Fruit fly (Drosophila melanogaster) S2 (cell line): ENCODE measurements around the gene Flacc.

Experiments used
- CG8478 ChIP-seq: fragments of >200 bp; optimal IDR thresholded peaks from 2 replicates; lab custom pipeline; 2018
- CTCF ChIP-seq, 2 experiments: fragments of >200 bp; optimal IDR thresholded peaks; 2 replicates each; lab custom pipeline; 2018

Gene Flacc

DNA sequence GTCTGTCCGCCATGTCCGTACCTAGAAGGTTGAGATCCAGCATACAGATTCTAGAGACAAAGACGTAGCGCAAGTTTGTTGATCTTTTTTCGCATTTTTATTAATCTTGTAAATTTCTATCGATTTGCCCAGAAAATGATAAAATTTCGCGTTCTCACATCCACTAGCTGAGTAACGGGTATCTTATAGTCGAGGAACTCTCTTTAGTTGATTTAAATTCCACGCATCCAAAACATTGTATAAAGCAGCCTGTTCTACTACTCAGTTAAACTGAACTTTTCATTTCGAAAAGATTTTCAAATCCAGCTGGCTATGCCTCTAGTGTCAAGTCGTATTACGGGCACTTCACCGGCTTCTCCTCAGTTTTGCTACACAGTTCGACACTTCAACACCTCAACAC, 710 bp upstream of the Flacc start, which contains the start of gene SdhBL:
Gene SdhBL, plus strand, starts transcription at position 301 of the 400 bp plus-strand sequence.
- TF ChIP-seq CTCF (optimal IDR thresholded peaks at IDR 0.05; lab: Kevin White, UChicago) = no peak
- no peak for TF ChIP-seq CG8478

DNA sequence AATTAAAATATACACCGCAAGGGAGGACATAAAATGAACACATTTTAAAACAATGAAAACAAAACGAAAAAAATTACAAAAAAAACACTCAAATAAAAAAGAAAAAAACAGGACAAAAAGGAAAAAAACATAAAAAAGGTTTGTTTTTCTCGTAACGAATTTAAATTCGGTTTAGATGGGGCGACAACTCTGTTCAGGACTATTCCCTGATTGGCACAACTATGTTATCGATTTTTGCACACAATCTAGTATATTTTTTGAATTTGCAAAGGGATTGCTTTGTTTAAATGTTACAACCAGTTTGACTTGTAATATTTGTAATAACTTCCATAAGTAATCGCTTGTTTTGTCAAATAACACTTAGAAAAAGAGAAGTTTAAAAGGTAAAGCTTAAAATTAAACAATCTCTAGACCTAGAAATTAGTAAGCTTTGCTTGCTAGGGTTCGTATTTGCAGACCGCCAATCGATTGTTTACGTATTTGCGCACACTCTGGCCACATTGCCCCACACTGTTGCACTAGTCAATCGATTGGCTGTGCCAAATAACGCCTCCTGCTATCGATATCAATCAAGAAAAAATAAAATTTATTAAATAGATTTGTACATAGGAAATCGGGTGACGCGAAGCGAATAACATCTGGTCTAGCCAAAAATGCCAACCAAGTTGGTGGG, 9.3 kb downstream of the Flacc start, which contains the start of gene CG7332:
Gene CG7332, plus strand, starts transcription at position 515 of the 673 bp plus-strand sequence.
- no peak for TF ChIP-seq CTCF (optimal IDR thresholded peaks at IDR 0.05; lab: Kevin White, UChicago)
- TF ChIP-seq CG8478 = no peak

DNA sequence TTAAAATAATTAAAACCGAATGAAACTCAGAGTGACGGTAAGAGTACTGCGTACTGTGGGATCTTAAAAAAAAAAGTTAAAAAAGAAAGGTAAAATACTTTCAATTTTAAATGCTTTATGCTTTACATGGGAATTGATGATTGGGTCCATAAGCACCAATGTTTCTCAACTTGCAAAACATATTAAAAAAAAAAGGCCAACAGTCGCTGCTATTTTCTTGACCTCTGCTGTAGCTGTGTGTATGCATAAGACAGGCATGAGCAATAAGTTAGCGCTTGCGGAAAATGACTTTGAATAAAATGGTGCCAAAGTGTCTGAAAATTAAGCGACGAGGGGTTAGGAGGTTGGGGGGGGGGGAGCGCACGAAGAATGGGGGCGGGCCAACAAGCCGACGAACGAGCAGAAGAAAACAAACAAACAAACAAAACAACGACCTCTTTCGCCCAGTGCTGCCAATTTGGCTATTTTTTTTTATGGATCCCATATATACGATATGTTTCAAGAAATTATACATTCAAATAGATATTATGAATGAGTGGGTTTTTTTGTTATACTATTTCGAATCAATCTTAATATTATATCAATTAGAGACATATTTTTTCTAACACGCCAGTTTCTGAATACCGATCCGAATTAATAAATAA, 23.8 kb downstream of the Flacc start:
- TF ChIP-seq CTCF (optimal IDR thresholded peaks at IDR 0.05; lab: Kevin White, UChicago) = no peak
- TF ChIP-seq CG8478 = no peak

DNA sequence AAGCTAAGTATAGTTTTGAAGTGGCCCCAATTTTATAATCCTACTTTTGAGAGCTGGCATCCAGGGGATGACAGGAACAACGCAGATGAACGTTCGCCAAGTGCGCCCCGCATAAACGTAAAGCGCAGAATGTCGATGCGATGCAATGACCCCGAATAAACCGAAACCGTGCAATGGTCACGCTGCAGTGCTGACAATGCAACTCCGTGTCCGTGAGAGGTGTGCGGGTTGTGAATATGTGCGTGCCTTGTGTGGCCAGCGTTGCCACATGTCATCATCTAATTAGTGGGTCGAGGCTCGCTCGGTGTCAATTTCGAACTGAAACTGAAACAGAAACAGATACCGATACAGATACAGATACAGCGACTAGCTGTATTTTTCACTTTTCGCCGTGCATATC, 25.3 kb downstream of the Flacc start:
- TF ChIP-seq CTCF (optimal IDR thresholded peaks at IDR 0.05; lab: Kevin White, UChicago) (no peak), CG8478 (no peak)

DNA sequence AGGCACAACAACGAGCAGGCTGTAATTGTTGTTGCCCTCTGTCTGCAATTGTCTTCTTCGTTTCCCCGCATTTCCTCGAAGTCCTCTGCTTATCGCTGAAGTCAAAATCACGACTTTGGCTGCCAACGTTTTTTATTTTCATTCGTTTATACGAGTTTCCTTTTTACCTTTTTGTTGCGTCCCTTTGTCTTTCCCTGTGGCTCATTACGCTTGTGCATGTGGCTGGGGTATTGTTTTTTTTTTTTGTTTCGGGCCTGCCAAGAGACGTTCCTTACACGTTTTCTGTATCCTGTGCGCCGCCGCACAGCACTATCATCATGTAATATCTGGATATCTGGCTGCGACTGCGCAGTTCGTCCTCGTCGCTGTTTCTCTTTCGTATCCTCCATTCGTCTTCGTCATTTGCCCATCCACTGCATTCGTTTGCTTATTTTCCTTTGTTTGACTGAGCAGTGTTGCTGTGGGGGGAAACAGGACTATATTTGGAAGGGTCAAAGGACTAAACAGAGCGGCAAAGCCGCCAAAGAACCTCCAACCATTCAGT, 27.1 kb downstream of the Flacc start:
- TF ChIP-seq CTCF (optimal IDR thresholded peaks at IDR 0.05; lab: Kevin White, UChicago) (no peak), CG8478 (no peak)

DNA sequence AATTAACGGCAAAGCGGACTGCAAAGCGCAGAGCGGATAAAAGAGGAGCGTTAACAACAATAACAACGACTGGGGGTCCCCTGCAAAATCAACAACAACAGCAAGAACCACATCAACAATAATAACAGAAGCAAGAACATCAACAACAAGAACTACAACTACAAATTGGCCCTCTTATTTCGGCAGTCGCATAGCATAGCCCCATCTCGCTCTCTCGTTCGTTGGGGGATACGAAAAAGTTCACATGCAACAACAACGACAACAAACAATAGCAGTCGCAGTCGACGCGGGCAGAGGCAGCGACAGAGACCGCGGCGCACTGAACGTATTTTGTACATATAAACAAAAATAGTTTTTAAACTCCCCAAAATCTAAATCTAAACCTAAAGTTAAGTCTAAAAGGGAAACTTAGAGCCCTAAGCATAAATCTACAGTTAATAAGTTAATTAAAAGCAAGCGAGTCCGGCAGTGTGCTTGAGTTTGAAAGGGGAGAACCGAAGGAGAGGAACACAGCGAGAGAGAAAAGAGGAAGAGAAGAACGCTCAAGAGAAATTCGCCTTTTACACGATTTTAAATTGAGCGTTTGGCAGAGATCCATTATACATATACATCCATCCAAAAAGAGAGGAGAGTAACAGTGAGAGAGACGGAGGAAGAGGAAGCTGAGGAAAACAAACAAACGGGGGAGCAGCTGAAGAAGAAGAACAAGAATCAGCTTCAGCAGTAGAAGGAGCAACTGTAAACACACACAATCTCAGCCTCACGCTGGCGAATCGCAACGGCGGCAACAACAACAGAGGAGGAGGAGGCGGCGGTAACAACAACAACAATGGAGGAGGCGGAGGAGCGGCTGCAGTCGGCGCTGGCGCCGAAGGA, 28.7 kb downstream of the Flacc start:
- TF ChIP-seq CG8478 (no peak), CTCF (optimal IDR thresholded peaks at IDR 0.05; lab: Kevin White, UChicago) (no peak)

DNA sequence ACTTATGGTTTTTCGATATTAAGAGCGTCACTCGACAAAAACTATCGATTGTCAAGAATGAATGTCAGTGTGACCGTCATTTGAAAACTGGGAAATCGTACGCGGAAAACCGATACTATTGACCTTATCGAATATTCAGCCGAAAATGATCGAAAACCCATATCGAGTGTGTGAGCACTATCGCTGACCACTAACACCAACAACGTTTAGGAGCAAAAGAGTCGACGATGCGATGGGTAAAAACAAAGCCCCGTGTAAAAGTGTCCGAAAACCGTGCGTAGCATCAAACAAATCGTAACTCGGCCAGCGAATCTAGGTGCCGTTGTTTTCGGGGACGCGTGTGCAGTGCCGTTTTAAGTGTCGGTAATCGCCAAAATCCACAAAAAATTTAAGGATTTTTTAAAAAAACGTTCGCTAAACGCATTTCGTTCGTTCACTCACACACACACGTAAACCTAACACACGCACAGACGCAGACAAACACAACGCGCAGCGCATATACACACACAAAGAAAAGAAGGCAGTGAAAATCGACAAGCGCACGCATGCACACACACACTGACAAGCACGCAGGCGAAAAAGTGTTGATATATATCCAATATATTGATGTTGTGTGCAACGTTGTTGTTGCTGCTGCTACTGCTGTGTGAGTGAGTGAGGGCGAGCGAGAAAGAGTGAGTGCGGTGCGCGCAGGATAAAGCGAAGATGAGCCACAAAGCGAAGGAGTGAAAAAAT, 29.5 kb downstream of the Flacc start, which contains the start of the genes CG7326 and Dora:
Gene CG7326, minus strand, starts transcription at position 29 of the 735 bp plus-strand sequence.
Gene Dora, plus strand, starts transcription at position 203 of the 735 bp plus-strand sequence.
- TF ChIP-seq CTCF (optimal IDR thresholded peaks at IDR 0.05; lab: Kevin White, UChicago) (peak; percentile 36), CG8478 (no peak)

DNA sequence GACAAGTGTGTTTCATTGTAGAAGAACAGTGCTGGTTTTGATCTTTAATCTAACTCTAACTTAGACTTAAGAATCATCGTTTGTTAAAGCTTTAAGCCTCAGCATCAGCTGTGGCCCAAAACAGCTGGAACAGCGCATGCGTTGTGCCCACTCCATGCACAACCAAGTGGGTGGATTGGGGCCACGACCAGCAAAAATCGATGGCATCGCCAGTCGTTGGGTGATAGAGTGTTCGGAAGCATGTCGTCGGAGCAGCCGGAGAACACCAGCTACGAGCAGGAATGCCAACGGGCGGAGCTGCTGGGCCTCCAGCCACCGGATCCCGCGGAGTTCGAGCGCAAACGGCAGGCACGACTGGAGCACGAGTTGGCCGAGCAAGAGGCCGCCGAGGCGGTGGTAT, 33.4 kb downstream of the Flacc start, which contains the start of gene CG32544:
Gene CG32544, plus strand, starts transcription at position 211 of the 400 bp plus-strand sequence.
- no peak for TF ChIP-seq CTCF (optimal IDR thresholded peaks at IDR 0.05; lab: Kevin White, UChicago)
- no peak for TF ChIP-seq CG8478

DNA sequence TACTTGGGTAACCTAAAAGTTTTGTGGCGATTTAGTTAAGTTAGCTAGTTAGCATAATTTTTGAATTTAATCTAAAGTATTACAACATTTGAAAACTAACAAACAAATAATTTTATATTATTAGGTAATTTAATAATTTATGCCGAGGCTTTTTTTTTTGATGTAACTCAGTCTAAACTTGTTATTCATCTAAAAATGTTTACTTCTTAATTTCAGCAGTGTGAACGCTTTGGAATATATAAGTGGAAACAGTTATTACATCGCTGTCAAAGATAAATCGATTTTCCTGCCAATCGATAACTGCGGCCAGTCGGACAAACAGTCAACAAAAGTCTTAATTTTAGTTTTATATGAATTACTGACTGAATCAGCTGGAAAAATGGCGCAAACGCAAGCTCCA, 35.5 kb downstream of the Flacc start, which contains the start of gene Usp39:
Gene Usp39, plus strand, starts transcription at position 288 of the 400 bp plus-strand sequence.
- TF ChIP-seq CTCF (optimal IDR thresholded peaks at IDR 0.05; lab: Kevin White, UChicago) (no peak), CG8478 (no peak)

DNA sequence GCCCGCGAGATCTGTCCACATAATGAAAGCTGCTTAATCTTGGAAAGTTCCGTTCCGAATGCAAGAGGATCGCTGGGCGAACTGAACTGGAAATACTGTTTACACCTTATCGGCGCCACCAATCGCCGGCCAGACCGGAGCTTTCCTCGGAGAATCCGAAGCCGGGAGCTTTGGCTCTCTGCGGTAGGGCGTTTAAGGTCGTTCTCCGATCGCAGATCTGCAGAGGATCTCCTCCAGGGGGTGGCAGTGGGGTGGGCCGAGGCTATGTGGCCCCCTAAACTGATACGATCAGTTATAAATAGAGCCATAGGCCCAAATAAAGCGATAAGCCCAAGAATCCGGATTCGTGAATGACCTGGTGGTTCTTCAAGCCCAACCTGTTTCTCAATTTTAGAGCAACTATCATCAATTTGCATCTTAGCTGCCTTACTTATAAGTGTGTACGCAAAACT, 36.1 kb downstream of the Flacc start, which contains the start of gene CG7322:
Gene CG7322, minus strand, starts transcription at position 402 of the 452 bp plus-strand sequence.
- TF ChIP-seq CTCF (optimal IDR thresholded peaks at IDR 0.05; lab: Kevin White, UChicago) (no peak), CG8478 (no peak)

DNA sequence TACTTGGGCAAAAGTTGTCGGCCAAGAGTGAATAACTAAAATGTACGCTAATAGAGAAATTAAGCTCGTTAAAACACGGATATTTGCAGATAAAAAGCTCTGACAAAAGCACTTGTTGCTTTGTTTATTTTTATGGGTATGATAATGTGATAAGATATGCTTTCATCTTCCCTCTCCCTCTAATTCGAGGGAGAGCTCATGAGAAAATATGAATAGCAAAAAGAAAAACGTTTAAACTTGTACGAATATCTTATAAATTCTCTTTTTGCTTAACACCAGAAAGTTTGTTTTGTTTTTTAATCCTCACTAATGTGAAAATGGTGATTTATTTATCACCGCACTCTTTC, 44.4 kb downstream of the Flacc start:
- TF ChIP-seq CG8478 (no peak), CTCF (optimal IDR thresholded peaks at IDR 0.05; lab: Kevin White, UChicago) (no peak)

DNA sequence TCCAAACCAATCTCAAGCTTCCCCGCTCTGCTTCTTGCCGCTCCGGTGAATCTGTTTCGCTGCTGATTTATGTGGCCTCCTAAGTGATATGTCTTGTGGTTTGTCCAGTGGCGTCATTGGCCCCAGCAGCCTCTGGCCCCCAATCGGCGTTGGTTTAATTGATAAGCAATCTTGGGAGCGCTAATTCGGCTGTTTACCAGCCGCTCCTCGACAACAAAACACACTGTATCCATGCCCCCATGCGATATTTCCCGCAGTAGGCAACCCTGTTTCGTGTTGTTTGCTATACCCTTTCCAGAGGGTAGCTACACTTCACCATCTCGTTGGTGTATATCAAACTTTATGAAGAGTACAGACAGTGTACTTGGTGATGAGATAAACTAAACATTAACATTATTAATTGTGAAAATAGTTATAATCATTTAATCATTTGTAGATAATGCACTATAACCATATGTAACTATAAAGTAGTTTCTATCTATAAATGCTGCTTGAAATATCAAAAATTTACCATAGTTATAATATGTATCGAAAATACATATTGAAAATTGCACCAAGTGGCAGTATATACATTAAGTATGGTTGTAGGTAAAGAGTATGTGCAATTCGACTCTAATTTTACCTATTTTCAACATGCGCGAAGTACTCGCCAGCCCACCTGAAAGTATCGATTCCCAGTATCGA, 45.0 kb downstream of the Flacc start, which contains the start of gene shop:
Gene shop, minus strand, starts transcription at position 229 of the 684 bp plus-strand sequence.
- TF ChIP-seq CTCF (optimal IDR thresholded peaks at IDR 0.05; lab: Kevin White, UChicago) = no peak

DNA sequence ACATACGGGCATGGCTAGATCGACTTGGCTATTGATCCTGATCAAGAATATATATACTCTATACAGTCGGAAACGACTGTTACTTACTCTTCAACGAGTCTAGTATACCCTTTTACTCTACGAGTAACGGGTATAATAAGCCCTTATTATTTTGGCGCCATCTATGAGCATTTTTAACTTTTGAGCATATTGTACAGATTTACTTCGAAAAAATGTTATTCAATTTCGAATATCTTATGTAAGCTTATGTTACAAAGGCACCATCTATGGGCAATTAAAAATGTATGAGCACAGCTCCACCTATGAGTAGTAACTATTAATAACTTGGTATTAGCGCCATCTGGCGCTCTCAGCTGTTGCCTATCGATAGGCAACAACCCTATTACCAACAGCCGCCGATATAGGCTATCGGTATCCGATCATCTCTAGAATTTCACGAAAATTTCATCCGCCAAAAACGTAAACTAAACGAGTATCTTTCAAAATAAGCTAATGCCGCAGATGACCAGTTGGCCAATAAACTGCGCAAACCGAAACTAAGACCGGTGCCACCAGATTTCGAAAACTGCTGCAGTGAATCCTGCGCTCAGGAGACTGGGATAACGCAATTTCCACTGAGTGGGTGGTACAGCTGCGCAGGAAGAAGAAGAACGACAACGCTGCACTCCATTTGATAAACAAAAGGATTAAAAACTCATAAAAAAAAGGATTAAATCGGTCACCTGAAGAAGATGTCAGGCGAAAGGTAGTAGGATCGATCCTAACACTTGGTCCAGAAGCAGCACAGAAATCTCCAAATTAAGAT, 50.0 kb downstream of the Flacc start, which contains the start of gene htk:
Gene htk, plus strand, starts transcription at position 435 of the 805 bp plus-strand sequence.
- TF ChIP-seq CG8478 = no peak
- peak; percentile 98 for TF ChIP-seq CTCF (optimal IDR thresholded peaks at IDR 0.05; lab: Kevin White, UChicago)
